Worm (Caenorhabditis elegans): Measurements from ENCODE around the gene C14C10.5.

- no peak for TF ChIP-seq ama-1 (optimal IDR thresholded peaks at IDR 0.05)
- no peak for TF ChIP-seq hnd-1 (tag; optimal IDR thresholded peaks at IDR 0.05)
- TF ChIP-seq ceh-13 (GFP tag; optimal IDR thresholded peaks at IDR 0.05) = no peak
- TF ChIP-seq hmg-4 (GFP tag; optimal IDR thresholded peaks at IDR 0.05) = no peak
- no peak for TF ChIP-seq ceh-36 (tag; optimal IDR thresholded peaks at IDR 0.05)
- no peak for TF ChIP-seq tbx-11 (GFP tag; IDR thresholded peaks at IDR 0.05)
- no peak for TF ChIP-seq ets-7 (tag; optimal IDR thresholded peaks at IDR 0.05)
- TF ChIP-seq flt-1 (GFP tag; IDR thresholded peaks at IDR 0.05) = no peak
- no peak for TF ChIP-seq B0310.2 (tag; optimal IDR thresholded peaks at IDR 0.05)
- TF ChIP-seq sea-1 (GFP tag; conservative IDR thresholded peaks at IDR 0.05) = no peak
- TF ChIP-seq F13C5.2 (tag; optimal IDR thresholded peaks at IDR 0.05) = no peak
- TF ChIP-seq tbx-37 (GFP tag; conservative IDR thresholded peaks at IDR 0.05) = no peak
These were observed 15.2 kb upstream of the C14C10.5 start for ce11 chrV:12584771-12585170.
